Fruit fly (Drosophila melanogaster): ENCODE results near the gene Ubr1.

The Ubr1 gene

DNA sequence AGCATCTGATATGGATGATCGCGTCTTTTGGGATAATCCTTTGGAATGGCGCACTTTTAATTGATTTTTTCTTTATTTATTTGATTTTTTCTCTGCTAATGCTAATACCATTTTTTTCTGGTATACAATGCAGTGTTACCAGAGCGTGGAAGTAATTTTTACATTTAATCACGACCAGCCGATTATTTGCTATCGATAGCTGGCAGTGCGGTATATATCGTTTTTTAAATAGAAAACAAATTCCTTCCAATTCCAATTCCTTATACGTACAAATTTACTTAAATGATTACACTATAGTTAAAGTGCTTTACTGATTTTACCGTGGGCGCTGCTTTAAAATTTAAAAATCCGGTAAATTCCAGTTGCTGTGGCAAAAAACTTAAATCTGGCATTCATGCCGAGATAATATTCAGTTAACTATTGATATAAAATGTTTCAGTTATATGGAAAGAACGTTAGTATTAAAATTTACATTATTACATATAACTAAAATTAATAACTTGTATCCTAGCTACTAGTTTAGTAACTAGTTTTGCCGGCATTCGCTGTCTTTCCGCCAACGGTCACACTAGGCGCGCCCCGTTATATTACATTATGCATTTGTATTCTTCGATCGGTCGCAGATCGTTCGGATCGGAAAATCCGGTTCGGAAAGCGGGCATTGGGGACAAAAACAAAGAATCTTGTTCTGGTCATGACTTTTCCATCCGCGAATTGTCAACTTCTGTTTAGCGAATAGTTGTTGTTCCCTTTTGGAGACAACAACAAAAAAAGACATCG is 25.6 kb downstream of the Ubr1 start, which contains the start of the genes CG13001 and RhoGAP15B (continued):
- peak; percentile 23; the same call in 1 of the 2 replicates for TF ChIP-seq CG2129 (GFP tag; IDR thresholded peaks at IDR 0.05; ENCODE audit: partially characterized antibody)
- TF ChIP-seq CG3407 (GFP tag; optimal IDR thresholded peaks at IDR 0.05) = no peak
- TF ChIP-seq Stat92E (GFP tag; optimal IDR thresholded peaks at IDR 0.05) = no peak
- TF ChIP-seq h (optimal IDR thresholded peaks at IDR 0.05) = no peak
- no peak for TF ChIP-seq sc (optimal IDR thresholded peaks at IDR 0.05)
- TF ChIP-seq sc (GFP tag; optimal IDR thresholded peaks at IDR 0.05) = no peak
- no peak for TF ChIP-seq CG8089 (GFP tag; optimal IDR thresholded peaks at IDR 0.05)
- no peak for TF ChIP-seq Ada2b (GFP tag; IDR thresholded peaks at IDR 0.05)
- TF ChIP-seq z (GFP tag; IDR thresholded peaks at IDR 0.05) = no peak
- no peak for TF ChIP-seq exex (tag; optimal IDR thresholded peaks at IDR 0.05)
- TF ChIP-seq CG12659 (GFP tag; optimal IDR thresholded peaks at IDR 0.05) = peak; percentile 4
- TF ChIP-seq CG4328 (GFP tag; optimal IDR thresholded peaks at IDR 0.05) = no peak
- 0 out of 2 replicates have a peak, but pooled peaks have one; percentile 9 for TF ChIP-seq CG5953 (GFP tag; IDR thresholded peaks at IDR 0.05)
- 0 out of 3 replicates have a peak, but pooled peaks have one; percentile 46 for TF ChIP-seq CG17361 (GFP tag; IDR thresholded peaks at IDR 0.05)
- TF ChIP-seq Gug (GFP tag; IDR thresholded peaks at IDR 0.05) = no peak
- no peak for TF ChIP-seq ewg (GFP tag; optimal IDR thresholded peaks at IDR 0.05)
- TF ChIP-seq seq (GFP tag; IDR thresholded peaks at IDR 0.05) = no peak
- no peak for TF ChIP-seq NK7.1 (GFP tag; optimal IDR thresholded peaks at IDR 0.05)
- TF ChIP-seq klu (GFP tag; IDR thresholded peaks at IDR 0.05) = no peak
- no peak for TF ChIP-seq oc (tag; optimal IDR thresholded peaks at IDR 0.05)
- no peak for TF ChIP-seq CG10209 (GFP tag; optimal IDR thresholded peaks at IDR 0.05)
- TF ChIP-seq CG7372 (GFP tag; IDR thresholded peaks at IDR 0.05) = no peak
- TF ChIP-seq CG6254 (GFP tag; optimal IDR thresholded peaks at IDR 0.05) = no peak
- no peak for TF ChIP-seq CG11695 (GFP tag; IDR thresholded peaks at IDR 0.05)
- TF ChIP-seq CG7556 (GFP tag; optimal IDR thresholded peaks at IDR 0.05) = no peak
- TF ChIP-seq Bteb2 (GFP tag; optimal IDR thresholded peaks at IDR 0.05) = no peak
- TF ChIP-seq D19A (tag; optimal IDR thresholded peaks at IDR 0.05) = no peak
- no peak for TF ChIP-seq p53 (GFP tag; optimal IDR thresholded peaks at IDR 0.05)
- TF ChIP-seq Ravus (GFP tag; IDR thresholded peaks at IDR 0.05) = no peak
- no peak for TF ChIP-seq gt (GFP tag; IDR thresholded peaks at IDR 0.05)
- no peak for TF ChIP-seq CG18476 (GFP tag; optimal IDR thresholded peaks at IDR 0.05)
- TF ChIP-seq Ptx1 (GFP tag; IDR thresholded peaks at IDR 0.05) = no peak
- TF ChIP-seq phol (tag; optimal IDR thresholded peaks at IDR 0.05) = peak; percentile 16
- TF ChIP-seq CG2120 (GFP tag; optimal IDR thresholded peaks at IDR 0.05) = no peak
- TF ChIP-seq stwl (tag; optimal IDR thresholded peaks at IDR 0.05) = no peak
- no peak for TF ChIP-seq schlank (tag; optimal IDR thresholded peaks at IDR 0.05)
- TF ChIP-seq tna (GFP tag; IDR thresholded peaks at IDR 0.05; ENCODE audit: partially characterized antibody) = peak; percentile 53
- TF ChIP-seq zfh1 (GFP tag; IDR thresholded peaks at IDR 0.05) = no peak
- no peak for TF ChIP-seq CG12942 (GFP tag; optimal IDR thresholded peaks at IDR 0.05)
- TF ChIP-seq CG11560 (tag; IDR thresholded peaks at IDR 0.05) = no peak
- TF ChIP-seq gcm (GFP tag; optimal IDR thresholded peaks at IDR 0.05) = no peak
- no peak for TF ChIP-seq CG8290 (GFP tag; optimal IDR thresholded peaks at IDR 0.05)
- peak in 1 of 2 experiments; percentile 38 for TF ChIP-seq CG8290 (tag; optimal IDR thresholded peaks at IDR 0.05)
- TF ChIP-seq CG8924 (tag; optimal IDR thresholded peaks at IDR 0.05) = peak; percentile 0
- no peak for TF ChIP-seq CG4707 (GFP tag; optimal IDR thresholded peaks at IDR 0.05)
- peak; percentile 8 for TF ChIP-seq CG12219 (GFP tag; optimal IDR thresholded peaks at IDR 0.05)
- TF ChIP-seq vvl (GFP tag; IDR thresholded peaks at IDR 0.05) = peak; percentile 32; the same call in 1 of the 2 replicates
- TF ChIP-seq CG12391 (tag; optimal IDR thresholded peaks at IDR 0.05) = no peak
- TF ChIP-seq Taf1 (GFP tag; IDR thresholded peaks at IDR 0.05) = no peak
- TF ChIP-seq stc (GFP tag; IDR thresholded peaks at IDR 0.05) = no peak
- TF ChIP-seq wek (GFP tag; optimal IDR thresholded peaks at IDR 0.05) = no peak

Data from whole organism, embryonic.